Worm (Caenorhabditis elegans): ENCODE results near the gene nlp-76.
A peak's percentile ranks its signal among the peaks of the same experiment; 100 is the strongest.

ce11 chrX:12629257-12629656, 34.4 kb downstream of the nlp-76 start:
- TF ChIP-seq nhr-77 (tag; optimal IDR thresholded peaks at IDR 0.05) (no peak), ceh-28 (tag; optimal IDR thresholded peaks at IDR 0.05) (no peak), lin-39 (tag; optimal IDR thresholded peaks at IDR 0.05) (peak; percentile 86), fos-1 (tag; optimal IDR thresholded peaks at IDR 0.05) (no peak), jun-1 (tag; optimal IDR thresholded peaks at IDR 0.05) (no peak)

Data from whole organism, L3 larva.